Worm (Caenorhabditis elegans) whole organism, dauer: ENCODE measurements around the gene etr-1.

Experiments used
- unc-62 ChIP-seq: sonication (generic microtip); optimal IDR thresholded peaks from 2 replicates; lab custom pipeline; 2017; ENCODE audit warnings: missing biosample characterization, missing genetic modification reagents, missing genetic modification characterization

etr-1 gene

DNA sequence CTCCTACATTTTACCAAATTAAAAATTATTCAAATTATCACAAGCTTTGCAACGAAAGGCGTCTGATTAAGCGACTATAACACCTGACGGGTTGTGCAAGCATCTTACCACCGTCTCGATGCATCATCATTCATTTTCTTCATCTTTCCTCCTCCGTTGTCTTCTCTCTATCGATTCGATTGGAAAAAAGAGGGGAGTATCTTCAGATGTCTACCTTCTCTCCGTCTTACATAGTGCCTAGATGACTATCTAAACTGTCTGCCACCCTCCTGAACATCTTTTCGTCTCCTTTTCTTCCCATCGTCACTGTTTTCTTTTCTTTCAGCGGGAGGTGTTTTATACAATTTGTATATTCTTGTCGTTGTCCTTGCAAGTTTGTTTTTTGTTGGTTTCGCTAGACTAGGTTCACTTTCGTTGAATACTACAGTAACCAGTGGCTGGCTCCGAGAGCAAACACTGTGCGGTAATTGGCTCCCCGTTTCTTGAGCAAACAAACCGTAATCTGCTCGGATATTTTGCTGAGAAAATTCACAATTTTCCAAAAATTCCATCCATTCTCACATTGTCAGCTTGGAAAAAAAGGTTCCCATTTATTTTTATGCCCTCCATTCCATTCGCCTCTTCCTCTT is 2.8 kb upstream of the etr-1 start:
- TF ChIP-seq unc-62: no peak

DNA sequence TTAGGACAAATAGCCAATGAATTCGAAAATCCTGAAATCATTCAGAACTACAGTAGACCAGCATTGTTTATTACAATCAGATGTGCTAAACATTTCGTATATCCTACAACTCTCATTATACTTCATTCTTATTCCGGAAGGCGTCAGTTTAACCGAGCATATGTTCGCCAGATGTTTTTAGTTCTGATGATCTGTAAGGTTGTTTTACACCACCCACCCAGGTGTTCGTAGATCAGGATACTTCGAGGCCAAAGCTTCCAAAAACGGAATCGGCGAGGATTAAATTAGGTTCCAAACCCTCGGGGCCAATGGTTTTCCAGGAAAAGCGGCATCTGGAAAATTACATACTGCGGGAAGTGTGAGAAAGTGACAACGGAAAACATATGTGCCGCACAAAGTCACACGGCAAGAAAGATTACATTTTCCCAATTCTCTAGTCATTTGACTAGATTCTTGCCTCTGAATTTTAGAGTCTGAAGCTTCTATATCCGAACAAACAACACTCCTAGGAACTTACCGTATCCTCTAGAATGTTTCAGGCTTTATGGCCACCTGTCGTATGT is 1.5 kb upstream of the etr-1 start:
- no peak for TF ChIP-seq unc-62

DNA sequence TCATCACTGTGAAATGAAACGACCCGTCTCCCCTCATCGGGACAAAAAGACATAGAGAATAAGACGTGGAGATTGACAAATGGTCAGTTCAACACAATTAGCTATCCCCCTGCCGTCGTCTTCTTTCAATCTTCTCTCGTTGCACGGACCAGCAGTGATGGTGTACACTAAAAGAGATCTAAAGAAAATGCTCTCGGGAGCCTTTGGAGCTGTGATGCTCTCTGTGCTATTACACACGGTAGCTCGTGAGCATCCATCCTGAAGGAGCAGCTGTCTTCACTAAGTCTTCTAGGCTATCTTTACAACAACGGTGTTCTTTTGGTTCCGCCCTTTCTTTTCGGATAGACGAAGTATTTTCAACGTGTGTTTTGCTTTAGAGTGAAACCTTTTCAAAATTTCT is 899 bp upstream of the etr-1 start:
- no peak for TF ChIP-seq unc-62

DNA sequence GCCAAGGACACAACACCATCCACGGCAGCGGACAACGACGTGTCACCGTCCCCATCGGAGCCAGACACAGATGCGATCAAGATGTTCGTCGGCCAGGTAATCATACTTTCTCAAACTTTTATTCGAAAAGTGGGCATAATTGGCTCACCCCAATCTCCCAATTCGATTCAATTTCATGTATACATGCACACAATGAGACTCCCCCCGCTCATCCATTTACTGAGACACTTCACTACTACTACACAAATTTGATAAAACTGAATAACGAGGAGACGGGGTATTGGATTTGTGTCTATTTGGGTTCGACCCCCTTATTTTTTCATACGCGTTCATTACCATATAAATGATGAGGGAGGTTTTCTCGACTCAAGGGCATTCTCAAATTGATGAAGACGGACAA is 1.1 kb downstream of the etr-1 start:
- no peak for TF ChIP-seq unc-62

DNA sequence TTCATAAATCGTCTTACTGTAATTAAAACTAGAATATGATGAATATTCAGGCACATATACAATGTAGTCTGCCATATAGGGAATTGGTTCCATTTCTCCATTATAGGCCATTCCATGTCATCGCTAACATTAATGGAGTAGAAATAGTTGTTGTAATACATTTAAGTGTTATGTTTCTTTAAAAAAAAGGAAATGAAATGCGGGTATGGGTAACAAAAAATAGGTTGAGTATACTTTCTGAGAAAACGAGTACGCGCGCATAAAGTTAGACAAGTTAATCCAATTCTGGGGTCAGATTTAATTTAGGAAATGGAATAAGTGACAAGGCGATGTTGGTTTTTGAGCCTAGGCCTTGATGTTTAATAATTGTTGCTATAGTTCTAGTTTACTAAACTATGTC is 11.5 kb downstream of the etr-1 start, which contains the start of gene T01D1.7:
TSS of gene T01D1.7 (minus strand) at position 101 of the 400 bp plus-strand sequence.
- no peak for TF ChIP-seq unc-62

DNA sequence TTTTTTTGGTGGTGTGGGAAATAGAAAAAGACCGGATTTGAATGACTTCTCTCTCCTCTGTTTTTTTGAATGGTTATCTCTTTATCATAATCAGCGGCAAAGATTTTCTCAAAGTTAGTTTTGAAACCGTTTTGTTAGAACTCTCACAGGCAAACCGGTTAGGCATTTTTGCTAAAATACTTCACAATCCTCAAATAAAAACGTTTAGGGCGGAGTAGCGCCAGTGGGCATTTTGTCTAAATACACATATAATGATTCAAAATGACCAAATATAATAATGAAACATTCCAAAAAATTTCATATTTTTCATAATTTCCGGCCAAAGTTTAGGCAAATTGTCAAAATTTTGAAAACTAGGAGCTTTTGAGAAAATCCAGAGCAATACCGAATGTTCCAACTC is 13.7 kb downstream of the etr-1 start, which contains the start of gene T01D1.3:
TSS of gene T01D1.3 (minus strand) at position 101 of the 400 bp plus-strand sequence.
- no peak for TF ChIP-seq unc-62

DNA sequence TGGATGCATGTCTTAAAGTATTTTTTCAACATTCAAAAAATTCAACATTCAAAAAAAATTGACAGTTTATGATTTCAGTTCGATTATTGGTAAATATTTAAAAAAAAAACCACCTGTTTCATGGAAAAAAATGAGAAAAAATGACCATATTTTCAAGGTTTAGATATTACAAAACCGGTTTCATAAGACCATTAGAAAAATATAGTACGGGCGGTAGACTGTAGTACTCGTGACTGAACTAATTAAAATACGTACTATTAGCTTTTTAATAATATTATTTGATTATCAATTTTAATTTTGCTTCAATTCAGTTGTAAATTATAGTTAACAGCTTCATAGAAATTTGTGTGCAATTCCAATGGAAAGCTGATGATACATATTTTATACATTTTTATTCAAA is 14.4 kb downstream of the etr-1 start:
- TF ChIP-seq unc-62: no peak

DNA sequence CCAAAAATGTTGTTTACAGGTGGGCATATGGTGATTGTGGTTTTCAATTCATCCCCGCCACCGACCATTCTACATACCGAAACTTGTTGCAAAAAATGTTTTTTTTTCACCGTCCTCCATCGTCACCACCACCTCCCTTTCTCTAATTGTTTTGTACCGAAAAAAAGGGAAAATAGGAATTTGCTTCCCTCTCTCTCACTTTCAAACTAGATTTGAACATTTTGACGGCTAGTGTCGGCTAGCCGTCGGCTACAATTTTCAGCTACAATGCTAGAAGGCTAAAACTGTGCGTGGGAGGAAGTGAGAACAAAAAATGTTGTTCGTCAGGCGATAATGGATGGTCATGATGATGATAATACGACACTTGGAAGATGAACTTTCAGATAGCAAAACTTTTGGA is 16.0 kb downstream of the etr-1 start:
- TF ChIP-seq unc-62: no peak

DNA sequence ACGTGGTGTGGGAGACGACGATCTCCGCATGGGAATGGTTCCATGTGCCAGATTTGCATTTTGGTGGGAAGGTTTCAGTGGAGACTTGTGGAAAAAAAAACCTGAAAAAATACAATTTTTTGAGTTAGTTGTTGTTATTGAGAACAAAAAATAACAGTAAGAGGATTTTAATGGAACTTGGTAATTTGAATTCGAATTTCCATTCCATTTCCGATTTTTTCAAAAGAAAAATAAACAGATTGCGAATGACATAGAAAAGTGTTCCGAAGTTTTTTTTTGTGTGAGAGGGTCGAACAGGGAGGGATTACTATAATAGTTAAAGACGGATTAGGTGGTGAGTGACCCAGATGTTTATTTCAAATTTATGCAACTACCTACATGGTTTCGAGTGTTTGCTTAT is 16.8 kb downstream of the etr-1 start, which contains the start of gene T01D1.4:
TSS of gene T01D1.4 (minus strand) at position 101 of the 400 bp plus-strand sequence.
- TF ChIP-seq unc-62: no peak

DNA sequence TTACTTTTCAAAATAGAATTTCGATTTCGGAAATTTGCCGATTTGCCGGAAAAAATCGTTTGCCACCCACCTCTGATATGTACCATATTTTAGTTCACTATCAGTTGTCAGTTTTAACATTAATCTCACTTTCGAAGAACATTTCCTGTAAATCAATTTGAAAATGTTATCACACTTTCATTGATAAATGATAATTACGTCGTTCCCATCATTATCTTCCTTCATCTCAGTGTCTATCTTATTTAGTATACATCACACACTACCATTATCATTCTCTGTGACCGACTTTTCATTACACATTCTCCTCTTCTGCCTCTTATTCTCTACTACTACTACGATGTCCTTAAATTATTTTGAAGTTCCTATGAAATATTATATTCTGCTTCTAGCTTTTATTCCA is 24.3 kb downstream of the etr-1 start, which contains the start of gene T01D1.8:
TSS of gene T01D1.8 (plus strand) at position 236 of the 400 bp plus-strand sequence.
- TF ChIP-seq unc-62: no peak

DNA sequence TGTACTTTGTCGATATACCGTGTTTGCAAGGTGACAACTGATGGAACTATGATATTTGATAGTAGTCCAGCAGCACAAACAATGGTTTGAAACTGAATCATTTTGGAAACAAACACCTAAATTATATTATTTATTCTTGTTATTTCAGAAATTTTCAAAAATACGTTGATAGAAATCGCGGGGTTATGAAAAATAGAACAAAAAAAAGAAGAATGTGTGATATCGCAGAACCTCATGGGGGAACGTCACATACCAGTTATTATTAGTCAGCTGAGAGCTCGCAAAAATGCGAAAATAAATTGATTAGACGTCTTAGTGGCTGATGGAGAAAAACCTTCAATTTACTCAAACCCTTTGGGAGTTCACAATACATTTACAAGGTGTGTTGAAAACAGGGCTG is 26.8 kb downstream of the etr-1 start, which contains the start of gene T01D1.5:
TSS of gene T01D1.5 (minus strand) at position 101 of the 400 bp plus-strand sequence.
- TF ChIP-seq unc-62: no peak

DNA sequence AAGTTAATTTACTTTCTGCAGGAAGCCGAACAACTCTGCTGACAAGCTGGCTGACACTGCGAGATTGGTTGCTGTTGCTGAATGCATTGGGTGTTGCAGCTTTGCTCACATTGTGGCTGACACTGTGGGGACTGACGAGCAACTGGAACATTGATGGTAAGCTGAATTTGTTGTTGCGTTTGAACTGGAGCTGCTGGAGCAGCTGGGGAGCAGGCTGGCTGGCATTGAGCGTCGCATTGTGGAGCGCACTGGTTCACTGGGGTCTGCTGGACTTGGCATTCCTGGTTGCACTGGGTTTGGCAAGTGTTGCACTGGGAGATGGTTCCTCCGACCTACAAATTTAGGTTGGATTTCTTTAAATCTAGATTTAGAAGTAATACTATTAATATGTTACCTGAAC is 30.4 kb downstream of the etr-1 start:
- TF ChIP-seq unc-62: no peak

DNA sequence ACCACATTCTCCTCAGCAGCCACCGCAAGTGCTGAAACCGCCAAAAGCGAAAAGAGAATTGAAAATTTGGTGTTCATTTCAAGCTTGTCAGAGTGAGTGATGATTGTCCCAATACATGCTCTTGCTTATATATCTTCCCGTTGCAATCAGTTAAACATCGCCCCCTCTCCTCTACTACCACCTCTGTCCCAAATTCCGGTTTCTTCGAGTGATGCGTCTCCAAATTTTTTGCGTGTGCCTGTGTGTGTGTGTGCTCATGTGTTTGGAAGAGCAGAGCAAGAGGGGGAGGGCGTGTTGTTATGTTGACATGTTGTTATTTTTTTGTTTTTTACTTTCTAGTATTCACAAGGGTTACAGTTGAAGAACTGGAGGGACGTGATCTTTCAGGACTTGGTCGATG is 32.3 kb downstream of the etr-1 start, which contains the start of gene abu-11:
TSS of gene abu-11 (minus strand) at position 101 of the 400 bp plus-strand sequence.
- TF ChIP-seq unc-62: no peak

DNA sequence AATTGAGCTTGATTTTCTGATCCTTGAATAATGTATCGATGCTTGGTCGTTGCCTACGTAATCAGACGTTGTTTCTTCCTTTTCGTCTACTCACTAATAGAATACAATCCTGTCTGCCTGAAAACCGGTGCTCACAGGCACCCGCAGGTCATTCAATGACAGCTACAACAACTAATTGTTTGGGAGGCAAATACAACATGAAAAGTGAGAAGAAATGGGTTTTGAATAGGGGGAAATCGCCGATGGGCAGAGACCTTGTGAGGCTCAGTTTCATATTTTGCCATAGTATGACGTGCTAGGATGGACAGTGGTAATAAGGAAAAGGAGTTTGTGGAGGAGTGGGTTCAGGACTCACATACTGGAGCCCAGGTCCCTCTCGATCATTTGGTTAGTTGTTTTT is 34.5 kb downstream of the etr-1 start, which contains the start of gene chs-2:
TSS of gene chs-2 (plus strand) at position 301 of the 400 bp plus-strand sequence.
- TF ChIP-seq unc-62: no peak

DNA sequence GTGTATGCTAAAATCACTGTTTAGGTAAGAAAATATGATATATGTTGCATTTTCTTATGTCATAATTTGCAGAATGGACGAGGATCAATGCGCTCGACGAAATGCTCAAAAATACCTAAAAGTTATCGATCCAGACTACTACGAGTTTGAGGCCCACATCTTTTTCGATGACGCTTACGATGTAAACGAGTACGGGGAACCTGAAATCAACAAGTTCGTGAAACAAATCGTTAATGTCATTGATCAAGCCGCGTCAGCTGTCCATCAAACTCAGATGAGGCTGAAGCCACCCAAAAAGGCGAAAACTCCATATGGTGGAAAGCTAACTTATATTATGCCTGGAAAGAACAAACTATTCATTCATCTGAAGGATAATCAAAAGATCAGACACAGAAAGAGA is 45.9 kb downstream of the etr-1 start:
- TF ChIP-seq unc-62: no peak

DNA sequence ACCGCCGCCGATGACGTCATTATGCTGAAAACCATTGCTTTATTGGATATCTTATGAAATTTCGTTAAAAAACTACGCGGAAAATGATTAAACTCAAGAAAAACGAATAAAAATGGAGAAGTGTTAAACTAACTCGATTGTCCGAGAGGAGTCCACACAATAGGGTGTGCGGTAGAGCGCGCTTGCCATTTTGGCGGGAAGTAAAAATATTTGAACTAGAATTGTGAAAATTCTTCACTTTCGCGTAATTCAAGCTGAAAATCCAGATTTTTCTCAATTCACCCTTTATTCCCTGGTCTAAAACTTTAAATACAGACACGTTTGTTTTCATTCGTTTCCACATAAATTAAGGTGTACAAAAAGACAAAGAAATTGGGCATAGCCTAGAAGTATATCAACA is 54.4 kb downstream of the etr-1 start, which contains the start of gene F48A11.4:
TSS of gene F48A11.4 (minus strand) at position 24 of the 400 bp plus-strand sequence.
- TF ChIP-seq unc-62: no peak

DNA sequence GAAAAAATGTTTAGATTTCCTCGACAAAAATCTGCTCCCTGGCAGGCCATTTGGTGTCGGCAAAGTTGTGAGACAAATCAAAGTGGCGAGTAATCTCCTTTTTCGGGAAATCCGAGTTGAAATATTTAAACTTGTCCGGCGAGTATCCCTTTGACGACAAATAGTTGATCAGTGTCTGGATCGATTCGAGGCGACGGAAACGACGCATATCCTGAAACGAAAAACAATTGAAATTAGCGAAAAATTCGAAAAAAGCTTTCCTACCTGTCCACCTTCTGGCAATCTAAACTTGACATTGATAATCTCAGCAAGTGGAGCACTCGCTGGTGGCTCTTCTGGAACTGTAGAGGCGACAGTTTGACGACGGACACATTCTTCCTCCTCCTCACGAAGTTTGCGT is 55.1 kb downstream of the etr-1 start:
- TF ChIP-seq unc-62: no peak
